Worm (Caenorhabditis elegans): ENCODE measurements around the gene F26G1.2.

DNA sequence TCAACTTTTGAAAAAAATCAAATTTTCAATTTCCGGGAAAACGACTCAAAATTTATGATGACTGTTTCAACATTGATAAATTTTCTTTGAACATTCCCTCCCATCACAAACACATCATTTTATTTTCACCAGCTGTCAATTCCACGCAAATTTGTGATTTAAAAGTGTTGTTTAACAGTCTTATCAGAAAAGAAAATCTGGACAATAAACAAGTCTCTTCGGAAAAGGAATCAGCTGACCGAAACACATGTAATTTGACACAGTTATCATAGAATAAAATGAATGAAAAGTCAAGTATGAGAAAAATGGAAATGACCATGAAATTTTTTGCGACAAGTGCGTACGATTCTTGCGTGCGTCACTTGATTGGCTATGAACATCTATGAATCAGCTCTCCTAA is 6.2 kb downstream of the F26G1.2 start:
- TF ChIP-seq tbx-2 (tag; optimal IDR thresholded peaks at IDR 0.05) = no peak
- no peak for TF ChIP-seq ceh-22 (tag; optimal IDR thresholded peaks at IDR 0.05)
- no peak for TF ChIP-seq dve-1 (tag; optimal IDR thresholded peaks at IDR 0.05)
- TF ChIP-seq hlh-15 (tag; optimal IDR thresholded peaks at IDR 0.05) = no peak
